Fruit fly (Drosophila melanogaster) whole organism, pupa: Measurements from ENCODE around the gene GstD1.

Experiments used
- CG32121 ChIP-seq: fragments of 200-800 bp; sonication (Bioruptor generic); IDR thresholded peaks from 2 replicates; pipeline ENCODE4 v1.3.6; 2022; ENCODE audit warnings: missing biosample characterization, missing genetic modification characterization
- CG34367 ChIP-seq: fragments of 200-800 bp; sonication (Bioruptor generic); optimal IDR thresholded peaks from 2 replicates; lab custom pipeline; 2018; ENCODE audit warnings: missing biosample characterization, mild to moderate bottlenecking, missing genetic modification characterization
- CG4496 ChIP-seq: fragments of 200-800 bp; sonication (Bioruptor generic); IDR thresholded peaks from 3 replicates; pipeline ENCODE4 v1.3.6; 2022; ENCODE audit warnings: missing biosample characterization, missing genetic modification characterization
- CG8159 ChIP-seq: fragments of 200-800 bp; sonication (Bioruptor generic); optimal IDR thresholded peaks from 3 replicates; lab custom pipeline; 2018; ENCODE audit warnings: missing biosample characterization, mild to moderate bottlenecking, missing genetic modification characterization, moderate library complexity
- EcR ChIP-seq: fragments of 200-800 bp; sonication (Bioruptor generic); optimal IDR thresholded peaks from 3 replicates; lab custom pipeline; 2019; ENCODE audit warnings: missing biosample characterization, missing genetic modification characterization, mild to moderate bottlenecking, moderate library complexity, missing genetic modification reagents
- Ets98B ChIP-seq: fragments of 200-800 bp; sonication (Bioruptor generic); IDR thresholded peaks from 2 replicates; pipeline ENCODE4 v1.3.6; 2022; ENCODE audit warnings: missing biosample characterization, missing genetic modification characterization
- gl ChIP-seq: fragments of 200-800 bp; sonication (Bioruptor generic); optimal IDR thresholded peaks from 2 replicates; lab custom pipeline; 2018; ENCODE audit warnings: missing biosample characterization, mild to moderate bottlenecking, missing genetic modification characterization

- TF ChIP-seq CG8159 (tag; lab: Kevin White, UChicago), result no peak
- no peak for TF ChIP-seq CG4496 (GFP tag; lab: Robert Waterston, UW)
- no peak for TF ChIP-seq EcR (GFP tag; lab: Kevin White, UChicago)
- TF ChIP-seq CG34367 (tag; lab: Kevin White, UChicago), result no peak
- TF ChIP-seq CG32121 (GFP tag; lab: Robert Waterston, UW), result no peak
- no peak for TF ChIP-seq gl
- TF ChIP-seq Ets98B (GFP tag; lab: Robert Waterston, UW), result no peak
These were observed 17.9 kb upstream of the GstD1 start, which contains the start of gene CG33098 for dm6 chr3R:12386965-12387364.
